Worm (Caenorhabditis elegans): ENCODE results near the gene nhr-101.

DNA sequence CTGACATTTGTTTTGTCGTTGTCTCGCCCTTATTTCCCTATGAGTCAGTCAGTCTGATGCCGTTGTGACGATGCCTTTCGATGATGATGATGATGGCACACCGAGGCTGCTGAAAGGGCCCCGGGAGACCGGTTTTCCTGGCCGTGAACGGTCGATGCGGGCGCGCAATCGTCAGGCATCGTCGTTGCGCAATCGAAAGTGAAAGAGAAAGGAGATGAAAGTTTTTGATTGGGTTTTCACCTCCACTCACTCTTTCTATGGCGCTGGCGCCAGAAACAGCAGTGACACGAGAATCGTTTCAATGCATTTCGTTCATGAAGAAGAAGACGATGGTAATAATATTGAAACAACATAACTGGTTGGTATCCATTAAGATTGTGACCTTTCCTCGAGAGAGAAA, 37.3 kb upstream of the nhr-101 start:
- TF ChIP-seq ceh-48 (tag; optimal IDR thresholded peaks at IDR 0.05) = no peak
- no peak for TF ChIP-seq sox-4 (tag; optimal IDR thresholded peaks at IDR 0.05)
- no peak for TF ChIP-seq hlh-15 (tag; optimal IDR thresholded peaks at IDR 0.05)
- no peak for TF ChIP-seq ama-1 (optimal IDR thresholded peaks at IDR 0.05)
- no peak for TF ChIP-seq F13H6.1 (tag; optimal IDR thresholded peaks at IDR 0.05)
- no peak for TF ChIP-seq tbx-2 (tag; optimal IDR thresholded peaks at IDR 0.05)
- TF ChIP-seq nhr-11 (tag; optimal IDR thresholded peaks at IDR 0.05) = no peak

Measured in whole organism, late embryonic.